Worm (Caenorhabditis elegans) whole organism, L1 larva: ENCODE results near the gene C17C3.6.

Experiments used
- egl-27 ChIP-seq, 2 experiments: fragments of 150-350 bp in 1 of 2; sonication (generic microtip); optimal IDR thresholded peaks; 3 replicates each; lab custom pipeline; 2017 to 2018; ENCODE audit warnings: missing biosample characterization in 2 of 2, missing genetic modification characterization in 2 of 2, missing genetic modification reagents in 2 of 2
- fkh-10 ChIP-seq: sonication (generic microtip); optimal IDR thresholded peaks from 2 replicates; lab custom pipeline; 2017; ENCODE audit warnings: missing biosample characterization, missing genetic modification reagents, missing genetic modification characterization
- nhr-12 ChIP-seq: sonication (generic microtip); optimal IDR thresholded peaks from 2 replicates; lab custom pipeline; 2017; ENCODE audit warnings: missing biosample characterization, missing genetic modification characterization
- nhr-237 ChIP-seq: fragments of 150-350 bp; optimal IDR thresholded peaks from 2 replicates; lab custom pipeline; 2014; ENCODE audit warnings: missing biosample characterization, missing genetic modification characterization
- nhr-76 ChIP-seq: sonication (generic microtip); optimal IDR thresholded peaks from 2 replicates; lab custom pipeline; 2017; ENCODE audit warnings: missing biosample characterization, missing genetic modification characterization
- nhr-77 ChIP-seq: fragments of 150-350 bp; optimal IDR thresholded peaks from 2 replicates; lab custom pipeline; 2014; ENCODE audit warnings: missing biosample characterization, missing genetic modification characterization
- unc-62 ChIP-seq: fragments of 150-350 bp; optimal IDR thresholded peaks from 2 replicates; lab custom pipeline; 2014; ENCODE audit warnings: missing biosample characterization, missing genetic modification reagents, missing genetic modification characterization

- TF ChIP-seq nhr-76 (tag; lab: Kevin White, UChicago), result no peak
- no peak for TF ChIP-seq nhr-77 (tag; lab: Kevin White, UChicago)
- TF ChIP-seq nhr-12 (tag; lab: Kevin White, UChicago), result no peak
- no peak for TF ChIP-seq egl-27 (tag; optimal IDR thresholded peaks at IDR 0.05; lab: Kevin White, UChicago)
- no peak for TF ChIP-seq unc-62
- no peak for TF ChIP-seq nhr-237 (tag; lab: Kevin White, UChicago)
- TF ChIP-seq fkh-10 (GFP tag; lab: Kevin White, UChicago), result no peak
Observed at ce11 chrII:5555522-5555921, 5.7 kb downstream of the C17C3.6 start.
